Worm (Caenorhabditis elegans): ENCODE results near the gene R166.2.

R166.2 gene

ce11 chrII:10553377-10554045 lies 16.0 kb upstream of the R166.2 start (continued):
- TF ChIP-seq cey-2 (tag; optimal IDR thresholded peaks at IDR 0.05; ENCODE audit: borderline replicate concordance, insufficient read depth) (no peak), nhr-10 (tag; optimal IDR thresholded peaks at IDR 0.05) (no peak), pha-4 (GFP tag; IDR thresholded peaks at IDR 0.05) (no peak; the same call in 1 of the 2 replicates), pha-4 (tag; optimal IDR thresholded peaks at IDR 0.05) (no peak), daf-12 (tag; optimal IDR thresholded peaks at IDR 0.05) (no peak)

ce11 chrII:10551985-10552736 lies 14.7 kb upstream of the R166.2 start:
- TF ChIP-seq nhr-237 (tag; optimal IDR thresholded peaks at IDR 0.05), result no peak
- TF ChIP-seq ztf-7 (tag; optimal IDR thresholded peaks at IDR 0.05), result peak; percentile 61
- TF ChIP-seq tag-97 (GFP tag; IDR thresholded peaks at IDR 0.05), result no peak
- no peak for TF ChIP-seq ztf-11 (tag; optimal IDR thresholded peaks at IDR 0.05)
- TF ChIP-seq egl-27 (tag; optimal IDR thresholded peaks at IDR 0.05), result no peak
- peak; percentile 28; the same call in 1 of the 2 replicates for TF ChIP-seq arid-1 (GFP tag; conservative IDR thresholded peaks at IDR 0.05)
- TF ChIP-seq ZK337.2 (GFP tag; IDR thresholded peaks at IDR 0.05), result peak; percentile 6; the same call in 1 of the 2 replicates
- no peak for TF ChIP-seq skn-1 (tag; optimal IDR thresholded peaks at IDR 0.05)
- TF ChIP-seq ceh-32 (tag; optimal IDR thresholded peaks at IDR 0.05; ENCODE audit: poor library complexity), result no peak
- no peak for TF ChIP-seq attf-4 (tag; optimal IDR thresholded peaks at IDR 0.05)
- peak; percentile 80 for TF ChIP-seq hmg-1.1 (GFP tag; IDR thresholded peaks at IDR 0.05)
- no peak for TF ChIP-seq nhr-111 (GFP tag; optimal IDR thresholded peaks at IDR 0.05)
- TF ChIP-seq unc-39 (tag; optimal IDR thresholded peaks at IDR 0.05), result no peak
- TF ChIP-seq dve-1 (tag; optimal IDR thresholded peaks at IDR 0.05; ENCODE audit: insufficient read depth), result peak; percentile 96
- TF ChIP-seq egl-43 (GFP tag; IDR thresholded peaks at IDR 0.05), result peak; percentile 77
- peak; percentile 63 for TF ChIP-seq lin-38 (GFP tag; IDR thresholded peaks at IDR 0.05)
- peak; percentile 64 for TF ChIP-seq dpl-1 (GFP tag; optimal IDR thresholded peaks at IDR 0.05)
- peak; percentile 60; the same call in 1 of the 2 replicates for TF ChIP-seq nhr-42 (GFP tag; IDR thresholded peaks at IDR 0.05)
- TF ChIP-seq ceh-62 (tag; optimal IDR thresholded peaks at IDR 0.05), result no peak
- TF ChIP-seq nhr-28 (tag; optimal IDR thresholded peaks at IDR 0.05), result peak; percentile 90
- peak; percentile 66 for TF ChIP-seq fos-1 (tag; optimal IDR thresholded peaks at IDR 0.05)
- no peak for TF ChIP-seq pqm-1 (tag; optimal IDR thresholded peaks at IDR 0.05)
- 0 out of 2 replicates have a peak, but pooled peaks have one; percentile 24 for TF ChIP-seq Y105C5A.15 (GFP tag; IDR thresholded peaks at IDR 0.05)
- TF ChIP-seq ces-1 (GFP tag; optimal IDR thresholded peaks at IDR 0.05), result peak; percentile 63
- TF ChIP-seq F26F4.8 (GFP tag; conservative IDR thresholded peaks at IDR 0.05), result no peak
- peak; percentile 89 for TF ChIP-seq mep-1 (tag; optimal IDR thresholded peaks at IDR 0.05)
- no peak for TF ChIP-seq F10B5.3 (tag; optimal IDR thresholded peaks at IDR 0.05)
- TF ChIP-seq daf-16 (GFP tag; optimal IDR thresholded peaks at IDR 0.05), result peak in 1 of 2 experiments; percentile 79
- TF ChIP-seq daf-16 (tag; optimal IDR thresholded peaks at IDR 0.05), result peak; percentile 86
- peak; percentile 70 for TF ChIP-seq ceh-20 (GFP tag; IDR thresholded peaks at IDR 0.05)
- TF ChIP-seq ctbp-1 (GFP tag; IDR thresholded peaks at IDR 0.05), result peak; percentile 80
- TF ChIP-seq ZK546.5 (tag; optimal IDR thresholded peaks at IDR 0.05), result peak in 1 of 2 experiments; percentile 33
- TF ChIP-seq hlh-11 (tag; optimal IDR thresholded peaks at IDR 0.05), result peak; percentile 96
- TF ChIP-seq daf-8 (GFP tag; IDR thresholded peaks at IDR 0.05), result no peak
- TF ChIP-seq mdl-1 (tag; optimal IDR thresholded peaks at IDR 0.05), result peak; percentile 76 to 91
- TF ChIP-seq T20F7.1 (GFP tag; optimal IDR thresholded peaks at IDR 0.05), result peak; percentile 67
- TF ChIP-seq lin-1 (GFP tag; IDR thresholded peaks at IDR 0.05), result peak; percentile 77; the same call in 1 of the 2 replicates
- TF ChIP-seq duxl-1 (tag; optimal IDR thresholded peaks at IDR 0.05; ENCODE audit: poor library complexity), result peak; percentile 70
- peak; percentile 83 for TF ChIP-seq mes-2 (tag; optimal IDR thresholded peaks at IDR 0.05; ENCODE audit: poor library complexity, severe bottlenecking)
- no peak for TF ChIP-seq zip-11 (GFP tag; IDR thresholded peaks at IDR 0.05)
- TF ChIP-seq dmd-8 (GFP tag; IDR thresholded peaks at IDR 0.05), result no peak
- TF ChIP-seq lsy-2 (tag; optimal IDR thresholded peaks at IDR 0.05), result peak; percentile 76 to 92
